Worm (Caenorhabditis elegans) whole organism, L1 larva: Measurements from ENCODE around the gene clec-194.

Experiments used
- pqm-1 ChIP-seq: sonication (generic microtip); optimal IDR thresholded peaks from 3 replicates; lab custom pipeline; 2017; ENCODE audit warnings: missing biosample characterization, missing genetic modification characterization
- sox-4 ChIP-seq: sonication (generic microtip); optimal IDR thresholded peaks from 2 replicates; lab custom pipeline; 2016; ENCODE audit warnings: missing genetic modification characterization, missing compliant biosample characterization

ce11 chrIV:16829896-16830295 is 1.6 kb upstream of the clec-194 start, which contains the start of gene Y116A8A.7:
- TF ChIP-seq pqm-1 (tag; lab: Kevin White, UChicago) (no peak), sox-4 (tag; lab: Kevin White, UChicago) (no peak)
